Worm (Caenorhabditis elegans): Measurements from ENCODE around the gene nhr-192.

nhr-192 gene

DNA sequence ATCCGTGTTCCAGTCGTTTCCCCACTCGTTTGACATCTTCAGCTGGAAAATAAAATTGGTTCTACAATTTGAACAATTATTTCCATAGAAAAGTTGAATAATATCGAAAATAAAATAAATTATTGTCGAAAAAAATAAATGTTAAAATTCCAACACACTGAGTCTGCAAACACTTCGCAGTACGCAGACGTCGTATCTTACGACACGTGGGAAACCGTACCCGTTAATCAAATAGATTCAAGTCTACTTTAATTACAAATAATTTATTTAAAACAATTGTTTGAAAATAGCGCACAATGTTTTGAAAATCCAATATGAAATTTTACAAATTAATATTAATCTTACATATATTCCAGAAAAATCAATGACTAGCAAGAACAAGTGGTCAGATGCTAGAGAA lies 15.6 kb downstream of the nhr-192 start, which contains the start of gene yif-1:
yif-1 (minus strand) TSS at position 42 of the 400 bp plus-strand sequence.
- TF ChIP-seq Y116A8C.19 (tag; optimal IDR thresholded peaks at IDR 0.05; ENCODE audit: borderline replicate concordance) (no peak), mef-2 (tag; optimal IDR thresholded peaks at IDR 0.05) (no peak), nhr-20 (tag; optimal IDR thresholded peaks at IDR 0.05) (peak; percentile 15), jun-1 (tag; optimal IDR thresholded peaks at IDR 0.05) (no peak), rnt-1 (tag; optimal IDR thresholded peaks at IDR 0.05) (no peak), nhr-19 (GFP tag; conservative IDR thresholded peaks at IDR 0.05) (no peak), pag-3 (tag; optimal IDR thresholded peaks at IDR 0.05; ENCODE audit: borderline replicate concordance, insufficient read depth) (no peak), ztf-11 (tag; optimal IDR thresholded peaks at IDR 0.05) (no peak), nhr-84 (tag; optimal IDR thresholded peaks at IDR 0.05) (no peak), lin-13 (GFP tag; optimal IDR thresholded peaks at IDR 0.05) (no peak), ama-1 (optimal IDR thresholded peaks at IDR 0.05) (no peak), lsy-2 (tag; optimal IDR thresholded peaks at IDR 0.05) (peak; percentile 58 to 93), hlh-4 (tag; optimal IDR thresholded peaks at IDR 0.05) (no peak), fkh-10 (GFP tag; optimal IDR thresholded peaks at IDR 0.05) (no peak), snpc-4 (tag; optimal IDR thresholded peaks at IDR 0.05) (no peak), sptf-1 (tag; optimal IDR thresholded peaks at IDR 0.05) (no peak), nhr-90 (tag; optimal IDR thresholded peaks at IDR 0.05; ENCODE audit: poor library complexity) (no peak), ztf-4 (tag; optimal IDR thresholded peaks at IDR 0.05) (no peak), fkh-8 (tag; optimal IDR thresholded peaks at IDR 0.05) (no peak), swsn-7 (tag; optimal IDR thresholded peaks at IDR 0.05) (no peak), skn-1 (tag; optimal IDR thresholded peaks at IDR 0.05) (peak; percentile 11), F16B12.6 (tag; optimal IDR thresholded peaks at IDR 0.05) (peak; percentile 82), nhr-71 (tag; optimal IDR thresholded peaks at IDR 0.05) (peak; percentile 43), lin-14 (GFP tag; optimal IDR thresholded peaks at IDR 0.05) (peak; percentile 15), unc-30 (tag; optimal IDR thresholded peaks at IDR 0.05) (no peak), hpl-2 (GFP tag; optimal IDR thresholded peaks at IDR 0.05) (no peak), C04F5.9 (tag; optimal IDR thresholded peaks at IDR 0.05) (no peak), nhr-28 (tag; optimal IDR thresholded peaks at IDR 0.05) (no peak), dpl-1 (GFP tag; optimal IDR thresholded peaks at IDR 0.05) (peak in 2 of 3 experiments; percentile 30 to 54), mep-1 (tag; optimal IDR thresholded peaks at IDR 0.05) (peak; percentile 58), efl-1 (optimal IDR thresholded peaks at IDR 0.05) (peak; percentile 23 to 34), efl-1 (GFP tag; optimal IDR thresholded peaks at IDR 0.05 in 1 of 2) (peak; percentile 31 to 90), ceh-82 (tag; optimal IDR thresholded peaks at IDR 0.05) (no peak), lin-15B (tag; optimal IDR thresholded peaks at IDR 0.05) (no peak), unc-62 (GFP tag; optimal IDR thresholded peaks at IDR 0.05) (no peak), ceh-8 (GFP tag; optimal IDR thresholded peaks at IDR 0.05) (no peak), xbp-1 (tag; optimal IDR thresholded peaks at IDR 0.05) (no peak), tlp-1 (tag; optimal IDR thresholded peaks at IDR 0.05) (no peak), unc-130 (tag; optimal IDR thresholded peaks at IDR 0.05) (no peak), ces-1 (GFP tag; optimal IDR thresholded peaks at IDR 0.05) (no peak), snu-23 (GFP tag; optimal IDR thresholded peaks at IDR 0.05) (peak; percentile 24), ceh-90 (tag; optimal IDR thresholded peaks at IDR 0.05) (no peak), blmp-1 (tag; optimal IDR thresholded peaks at IDR 0.05) (peak; percentile 19), pqm-1 (tag; optimal IDR thresholded peaks at IDR 0.05) (no peak), unc-98 (GFP tag; IDR thresholded peaks at IDR 0.05) (no peak)

DNA sequence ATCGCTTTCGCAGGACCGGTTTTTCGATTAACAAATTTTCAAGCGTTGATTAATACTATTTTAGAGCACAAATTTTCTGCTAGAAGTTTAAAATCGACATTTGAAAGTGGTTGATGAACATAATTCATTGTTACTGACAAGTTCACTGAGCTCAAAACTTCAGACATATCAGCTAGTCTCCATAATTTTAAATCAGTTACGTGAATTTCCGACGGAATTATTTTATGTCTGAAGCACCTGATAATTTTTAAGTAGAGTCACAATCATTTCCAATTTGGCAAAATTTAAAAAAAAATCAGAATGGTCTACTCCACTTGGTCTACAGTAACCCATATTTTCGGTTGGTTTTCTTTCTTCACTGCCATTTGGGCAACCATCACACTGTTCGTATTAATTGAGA lies 18.6 kb downstream of the nhr-192 start, which contains the start of gene str-118:
str-118 (plus strand) TSS at position 301 of the 400 bp plus-strand sequence.
- TF ChIP-seq alr-1 (tag; optimal IDR thresholded peaks at IDR 0.05; ENCODE audit: borderline replicate concordance) (no peak), lin-39 (tag; optimal IDR thresholded peaks at IDR 0.05) (no peak), mdl-1 (tag; optimal IDR thresholded peaks at IDR 0.05) (no peak), nhr-237 (tag; optimal IDR thresholded peaks at IDR 0.05) (no peak), nhr-19 (GFP tag; conservative IDR thresholded peaks at IDR 0.05) (no peak), nhr-28 (tag; optimal IDR thresholded peaks at IDR 0.05) (no peak), pqm-1 (tag; optimal IDR thresholded peaks at IDR 0.05) (no peak), ceh-88 (GFP tag; IDR thresholded peaks at IDR 0.05) (no peak), ztf-4 (tag; optimal IDR thresholded peaks at IDR 0.05) (no peak), unc-98 (GFP tag; IDR thresholded peaks at IDR 0.05) (no peak), efl-3 (GFP tag; optimal IDR thresholded peaks at IDR 0.05) (no peak), lsy-2 (tag; optimal IDR thresholded peaks at IDR 0.05) (no peak), nhr-77 (tag; optimal IDR thresholded peaks at IDR 0.05) (no peak)

All from whole organism, L1 larva.